Fruit fly (Drosophila melanogaster): ENCODE results near the gene Spn.

Spn gene

DNA sequence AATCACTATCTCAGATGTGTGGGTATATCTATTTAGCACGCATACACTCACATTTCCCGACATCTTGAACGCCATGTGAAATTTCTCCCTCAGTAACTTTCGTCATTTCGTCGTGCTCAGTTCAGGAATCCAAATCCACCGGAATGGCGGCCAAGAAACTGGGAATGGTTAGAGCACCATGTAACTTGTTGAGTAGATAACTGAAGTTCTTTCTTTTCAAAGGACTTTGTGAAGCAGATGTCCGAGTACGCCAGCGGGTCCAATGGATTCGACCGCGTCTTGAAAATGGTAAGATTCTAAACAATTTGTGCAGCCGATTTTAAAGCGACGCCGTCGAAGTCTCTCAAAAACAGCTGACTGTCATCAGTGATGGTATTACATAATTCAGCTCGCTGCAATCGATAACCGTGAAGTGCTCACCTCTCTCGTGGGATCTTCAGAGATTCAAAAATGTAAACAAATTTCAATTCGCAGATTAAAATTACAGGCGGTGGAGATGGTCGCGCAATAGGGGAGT, 45.2 kb upstream of the Spn start, which contains the start of the genes CG16985 and CG12182 (continued):
- TF ChIP-seq lilli (GFP tag; optimal IDR thresholded peaks at IDR 0.05): no peak
- no peak for TF ChIP-seq Atf3 (GFP tag; optimal IDR thresholded peaks at IDR 0.05)
- TF ChIP-seq Fer2 (tag; optimal IDR thresholded peaks at IDR 0.05): no peak
- TF ChIP-seq Drgx (GFP tag; IDR thresholded peaks at IDR 0.05): no peak
- TF ChIP-seq wdn (GFP tag; IDR thresholded peaks at IDR 0.05): no peak
- no peak for TF ChIP-seq crol (GFP tag; IDR thresholded peaks at IDR 0.05)
- TF ChIP-seq NFAT (GFP tag; IDR thresholded peaks at IDR 0.05): no peak
- TF ChIP-seq crp (GFP tag; optimal IDR thresholded peaks at IDR 0.05): peak; percentile 1 to 86
- no peak for TF ChIP-seq rib (GFP tag; IDR thresholded peaks at IDR 0.05)
- TF ChIP-seq peb (GFP tag; IDR thresholded peaks at IDR 0.05): no peak
- no peak for TF ChIP-seq fd96Cb (tag; optimal IDR thresholded peaks at IDR 0.05)
- TF ChIP-seq CG4424 (GFP tag; optimal IDR thresholded peaks at IDR 0.05): no peak
- TF ChIP-seq Adf1 (GFP tag; IDR thresholded peaks at IDR 0.05): no peak
- no peak for TF ChIP-seq CG3407 (GFP tag; optimal IDR thresholded peaks at IDR 0.05)
- TF ChIP-seq ash1 (GFP tag; optimal IDR thresholded peaks at IDR 0.05): no peak
- TF ChIP-seq hb (GFP tag; IDR thresholded peaks at IDR 0.05; ENCODE audit: partially characterized antibody): no peak
- TF ChIP-seq CG10209 (GFP tag; optimal IDR thresholded peaks at IDR 0.05): no peak
- 0 out of 2 replicates have a peak, but pooled peaks have one; percentile 36 for TF ChIP-seq hbn (GFP tag; IDR thresholded peaks at IDR 0.05; ENCODE audit: partially characterized antibody)
- TF ChIP-seq gro (GFP tag; optimal IDR thresholded peaks at IDR 0.05): no peak
- TF ChIP-seq Oaz (GFP tag; IDR thresholded peaks at IDR 0.05): no peak
- peak; percentile 62 for TF ChIP-seq Dp (GFP tag; optimal IDR thresholded peaks at IDR 0.05)
- no peak for TF ChIP-seq her (GFP tag; optimal IDR thresholded peaks at IDR 0.05)
- no peak for TF ChIP-seq slp2 (GFP tag; optimal IDR thresholded peaks at IDR 0.05)
- TF ChIP-seq CG2120 (GFP tag; optimal IDR thresholded peaks at IDR 0.05): peak; percentile 27
- TF ChIP-seq H15 (GFP tag; IDR thresholded peaks at IDR 0.05): no peak
- no peak for TF ChIP-seq D (optimal IDR thresholded peaks at IDR 0.05)
- TF ChIP-seq D (GFP tag; optimal IDR thresholded peaks at IDR 0.05): no peak
- no peak for TF ChIP-seq Gsc (GFP tag; IDR thresholded peaks at IDR 0.05)
- TF ChIP-seq CG15514 (GFP tag; optimal IDR thresholded peaks at IDR 0.05): peak; percentile 26
- no peak for TF ChIP-seq CG1529 (GFP tag; optimal IDR thresholded peaks at IDR 0.05)
- TF ChIP-seq CG17802 (tag; optimal IDR thresholded peaks at IDR 0.05): no peak
- no peak for TF ChIP-seq CG30431 (GFP tag; optimal IDR thresholded peaks at IDR 0.05)
- TF ChIP-seq jumu (GFP tag; optimal IDR thresholded peaks at IDR 0.05): no peak
- TF ChIP-seq sob (GFP tag; IDR thresholded peaks at IDR 0.05): 0 out of 2 replicates have a peak, but pooled peaks have one; percentile 32
- TF ChIP-seq CG11456 (GFP tag; IDR thresholded peaks at IDR 0.05): no peak
- TF ChIP-seq sd (tag; optimal IDR thresholded peaks at IDR 0.05): no peak
- TF ChIP-seq pita (GFP tag; optimal IDR thresholded peaks at IDR 0.05): no peak
- TF ChIP-seq CG2712 (tag; optimal IDR thresholded peaks at IDR 0.05): no peak
- no peak for TF ChIP-seq Abd-B (GFP tag; optimal IDR thresholded peaks at IDR 0.05)
- no peak for TF ChIP-seq CG16863 (GFP tag; optimal IDR thresholded peaks at IDR 0.05)
- TF ChIP-seq CG7372 (GFP tag; IDR thresholded peaks at IDR 0.05): no peak
- TF ChIP-seq CG16813 (GFP tag; IDR thresholded peaks at IDR 0.05; ENCODE audit: partially characterized antibody): peak; percentile 34; the same call in 1 of the 3 replicates
- peak; percentile 46 for TF ChIP-seq CHES-1-like (GFP tag; optimal IDR thresholded peaks at IDR 0.05)
- no peak for TF ChIP-seq CG3726 (GFP tag; IDR thresholded peaks at IDR 0.05)
- TF ChIP-seq CG33557 (GFP tag; optimal IDR thresholded peaks at IDR 0.05): no peak
- TF ChIP-seq Opbp (GFP tag; IDR thresholded peaks at IDR 0.05; ENCODE audit: partially characterized antibody): peak; percentile 69; the same call in 2 of the 3 replicates
- TF ChIP-seq CG11398 (GFP tag; optimal IDR thresholded peaks at IDR 0.05): no peak
- no peak for TF ChIP-seq trh (GFP tag; optimal IDR thresholded peaks at IDR 0.05)
- TF ChIP-seq ap (GFP tag; IDR thresholded peaks at IDR 0.05): no peak
- TF ChIP-seq sens (GFP tag): peak; percentile 25
- no peak for TF ChIP-seq CG3838 (GFP tag; optimal IDR thresholded peaks at IDR 0.05)
- no peak for TF ChIP-seq ind (GFP tag; optimal IDR thresholded peaks at IDR 0.05)
